Fruit fly (Drosophila melanogaster): ENCODE results near the gene RhoGEF3.

Gene RhoGEF3

DNA sequence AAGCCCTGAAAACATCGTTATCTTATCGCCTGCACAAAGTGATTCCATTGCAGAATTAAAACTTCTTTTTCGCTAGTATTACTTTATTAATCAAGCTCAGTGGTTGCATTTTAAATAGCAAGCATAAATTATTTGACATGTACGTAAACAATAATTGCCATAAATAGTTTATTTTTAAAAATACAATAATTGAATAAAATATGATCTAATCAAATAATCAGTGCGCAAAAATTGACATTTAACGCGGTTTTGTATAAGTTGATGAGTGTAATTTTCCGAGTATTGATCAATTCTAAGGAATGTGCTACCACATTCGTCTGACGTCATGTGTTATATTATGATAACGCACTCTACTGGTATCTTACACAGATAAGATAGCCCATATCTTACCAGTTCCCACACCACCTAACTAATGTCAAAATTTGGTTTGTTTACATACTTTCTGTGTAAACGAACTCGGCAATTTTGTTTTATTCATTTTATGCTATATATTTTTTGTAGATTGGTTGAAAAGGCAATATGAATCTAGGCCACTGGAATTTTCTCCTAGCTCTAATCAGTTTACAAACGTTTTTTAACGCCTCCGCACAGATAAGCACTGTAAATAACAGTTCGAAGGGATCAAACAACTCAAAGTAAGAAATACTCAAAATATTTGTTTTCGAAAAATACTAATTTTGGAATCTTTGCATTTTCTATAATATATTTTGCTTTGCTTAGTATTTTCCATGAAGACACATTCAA is 29.6 kb upstream of the RhoGEF3 start, which contains the start of gene mthl14 (continued):
- TF ChIP-seq pros (GFP tag; optimal IDR thresholded peaks at IDR 0.05) (peak; percentile 31), Mad (GFP tag; optimal IDR thresholded peaks at IDR 0.05) (no peak), Hr39 (optimal IDR thresholded peaks at IDR 0.05) (no peak), seq (GFP tag; IDR thresholded peaks at IDR 0.05) (no peak), TFAM (GFP tag; optimal IDR thresholded peaks at IDR 0.05) (no peak), ap (GFP tag; IDR thresholded peaks at IDR 0.05) (no peak), Aef1 (GFP tag; IDR thresholded peaks at IDR 0.05) (no peak), Bteb2 (GFP tag; optimal IDR thresholded peaks at IDR 0.05) (no peak), sd (tag; optimal IDR thresholded peaks at IDR 0.05) (peak; percentile 97), CG31224 (GFP tag; IDR thresholded peaks at IDR 0.05) (no peak), Dek (tag; optimal IDR thresholded peaks at IDR 0.05) (no peak), CG18599 (GFP tag; optimal IDR thresholded peaks at IDR 0.05) (no peak), PHDP (tag; optimal IDR thresholded peaks at IDR 0.05) (no peak), CG32767 (GFP tag; IDR thresholded peaks at IDR 0.05) (no peak), CG17802 (tag; optimal IDR thresholded peaks at IDR 0.05) (no peak), CG9876 (GFP tag; optimal IDR thresholded peaks at IDR 0.05) (no peak), E2f2 (GFP tag; IDR thresholded peaks at IDR 0.05) (no peak), Pdp1 (GFP tag; optimal IDR thresholded peaks at IDR 0.05) (peak in 1 of 2 experiments; percentile 16), chif (GFP tag; optimal IDR thresholded peaks at IDR 0.05) (no peak), gce (GFP tag; IDR thresholded peaks at IDR 0.05) (no peak), tna (GFP tag; IDR thresholded peaks at IDR 0.05; ENCODE audit: partially characterized antibody) (no peak), Rfx (GFP tag; IDR thresholded peaks at IDR 0.05) (no peak), CG10431 (GFP tag; optimal IDR thresholded peaks at IDR 0.05) (peak; percentile 1), Lhr (GFP tag; optimal IDR thresholded peaks at IDR 0.05) (peak; percentile 3), CG10147 (GFP tag; optimal IDR thresholded peaks at IDR 0.05) (no peak), cas (GFP tag; IDR thresholded peaks at IDR 0.05) (no peak), Poxn (GFP tag; IDR thresholded peaks at IDR 0.05) (no peak), insv (GFP tag; optimal IDR thresholded peaks at IDR 0.05) (no peak), al (GFP tag; IDR thresholded peaks at IDR 0.05) (no peak), Dad (GFP tag; optimal IDR thresholded peaks at IDR 0.05) (no peak), CG14710 (tag; optimal IDR thresholded peaks at IDR 0.05) (no peak), CoRest (tag; optimal IDR thresholded peaks at IDR 0.05) (no peak), eve (GFP tag; optimal IDR thresholded peaks at IDR 0.05) (peak in 1 of 2 experiments; percentile 51), CG1233 (GFP tag; optimal IDR thresholded peaks at IDR 0.05) (peak; percentile 35), CG9817 (tag; optimal IDR thresholded peaks at IDR 0.05) (no peak), CG17829 (tag; optimal IDR thresholded peaks at IDR 0.05) (no peak), Sry-δ (GFP tag; optimal IDR thresholded peaks at IDR 0.05) (no peak), Fer2 (tag; optimal IDR thresholded peaks at IDR 0.05) (no peak), BtbVII (GFP tag; optimal IDR thresholded peaks at IDR 0.05) (peak; percentile 58), otp (GFP tag; IDR thresholded peaks at IDR 0.05) (no peak), stwl (tag; optimal IDR thresholded peaks at IDR 0.05) (peak; percentile 23), gcm (GFP tag; optimal IDR thresholded peaks at IDR 0.05) (no peak), CG7271 (tag; optimal IDR thresholded peaks at IDR 0.05) (no peak), CG17359 (tag; optimal IDR thresholded peaks at IDR 0.05) (peak; percentile 37), bbx (GFP tag; IDR thresholded peaks at IDR 0.05; ENCODE audit: partially characterized antibody) (no peak), fd96Cb (tag; optimal IDR thresholded peaks at IDR 0.05) (no peak), mirr (GFP tag; optimal IDR thresholded peaks at IDR 0.05) (peak; percentile 84), Usf (GFP tag; optimal IDR thresholded peaks at IDR 0.05) (no peak), Sin3A (optimal IDR thresholded peaks at IDR 0.05) (no peak), pnt (GFP tag; optimal IDR thresholded peaks at IDR 0.05) (no peak)

All from whole organism, embryonic.